Fruit fly (Drosophila melanogaster): Measurements from ENCODE around the gene CG31156.
A peak's percentile ranks its signal among the peaks of the same experiment; 100 is the strongest.

The CG31156 gene

DNA sequence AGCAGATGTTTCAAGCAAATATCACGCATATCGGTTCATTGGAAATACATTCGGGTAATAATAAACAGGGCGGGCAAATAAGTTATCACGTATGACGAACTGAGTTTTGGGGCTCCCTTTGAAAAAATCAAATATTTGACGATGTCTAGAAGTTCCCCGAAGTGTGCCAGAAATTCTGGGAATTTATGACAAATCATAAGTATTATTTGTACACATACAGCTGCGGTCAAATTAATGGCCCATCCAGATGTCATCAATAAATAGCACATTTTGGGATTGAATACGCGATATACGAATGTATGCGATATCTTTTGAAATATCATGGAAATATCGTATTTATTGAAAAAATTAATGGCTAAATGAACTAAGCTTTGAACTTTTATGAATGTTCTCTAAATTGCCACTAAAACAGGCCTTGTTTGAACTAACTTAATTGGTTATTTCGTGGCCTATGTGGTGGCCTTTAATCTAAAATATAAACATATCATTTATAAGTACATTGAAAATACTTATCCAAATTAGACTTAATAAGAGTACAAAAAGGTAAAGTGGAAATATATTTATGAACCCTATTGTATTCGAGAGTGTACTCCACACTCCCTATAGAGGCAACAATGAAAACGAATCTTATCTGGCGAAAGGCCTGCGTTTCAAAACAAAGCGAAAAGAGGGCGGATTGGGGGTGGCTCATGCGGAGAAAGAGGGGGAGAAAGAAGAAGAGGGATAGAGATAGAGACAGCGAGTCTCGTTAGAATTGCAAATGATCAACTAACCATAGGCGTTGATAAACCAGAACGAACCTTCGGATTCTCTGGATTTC is 12.3 kb upstream of the CG31156 start:
- TF ChIP-seq Myc (optimal IDR thresholded peaks at IDR 0.05) (no peak), ey (GFP tag; optimal IDR thresholded peaks at IDR 0.05) (peak; percentile 62), br (GFP tag; optimal IDR thresholded peaks at IDR 0.05) (no peak), dsf (GFP tag; optimal IDR thresholded peaks at IDR 0.05; ENCODE audit: borderline replicate concordance) (peak; percentile 5), psq (GFP tag; optimal IDR thresholded peaks at IDR 0.05) (peak; percentile 49), dmrt93B (GFP tag; optimal IDR thresholded peaks at IDR 0.05) (peak; percentile 62), foxo (GFP tag; optimal IDR thresholded peaks at IDR 0.05) (peak in 1 of 2 experiments; percentile 67), pan (optimal IDR thresholded peaks at IDR 0.05) (no peak), Hnf4 (GFP tag; optimal IDR thresholded peaks at IDR 0.05) (no peak), CG32264 (GFP tag; optimal IDR thresholded peaks at IDR 0.05) (peak; percentile 23), fru (GFP tag; optimal IDR thresholded peaks at IDR 0.05) (peak; percentile 65), Jra (GFP tag; optimal IDR thresholded peaks at IDR 0.05) (peak; percentile 17), HLH106 (tag; optimal IDR thresholded peaks at IDR 0.05) (peak; percentile 66), rgr (GFP tag; optimal IDR thresholded peaks at IDR 0.05) (peak; percentile 49), OdsH (GFP tag; optimal IDR thresholded peaks at IDR 0.05) (peak; percentile 70), Rel (GFP tag; optimal IDR thresholded peaks at IDR 0.05) (no peak), Rel (tag; optimal IDR thresholded peaks at IDR 0.05) (peak; percentile 89), tai (GFP tag; optimal IDR thresholded peaks at IDR 0.05) (no peak), h (GFP tag; optimal IDR thresholded peaks at IDR 0.05) (peak; percentile 41), Sp1 (GFP tag; optimal IDR thresholded peaks at IDR 0.05) (peak; percentile 75), woc (GFP tag; optimal IDR thresholded peaks at IDR 0.05) (no peak), usp (GFP tag; optimal IDR thresholded peaks at IDR 0.05) (no peak), Dfd (GFP tag; optimal IDR thresholded peaks at IDR 0.05) (no peak), CG9705 (GFP tag; optimal IDR thresholded peaks at IDR 0.05) (no peak), lola (GFP tag; optimal IDR thresholded peaks at IDR 0.05) (no peak)

DNA sequence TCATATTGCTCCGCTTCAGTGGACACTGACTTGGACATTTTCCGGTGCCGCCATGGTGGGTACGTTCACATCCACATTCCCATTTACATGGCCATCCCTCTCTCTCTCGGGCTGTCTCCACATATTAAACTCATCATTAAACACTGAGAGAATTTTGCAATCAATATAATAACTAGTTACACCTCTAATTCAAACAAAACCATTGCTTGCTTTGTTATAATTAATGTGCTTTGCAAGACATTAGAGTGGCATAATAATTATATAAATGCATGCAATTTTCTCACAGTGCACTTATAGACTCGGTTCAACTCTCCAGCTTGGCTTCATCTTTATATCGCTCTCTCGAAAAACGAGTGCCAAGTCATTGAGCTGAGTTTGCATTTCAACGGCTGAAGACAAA is 11.3 kb upstream of the CG31156 start:
- peak; percentile 31 for TF ChIP-seq rgr (GFP tag; optimal IDR thresholded peaks at IDR 0.05)
- TF ChIP-seq Jra (GFP tag; optimal IDR thresholded peaks at IDR 0.05), result no peak
- no peak for TF ChIP-seq Hnf4 (GFP tag; optimal IDR thresholded peaks at IDR 0.05)
- TF ChIP-seq dsf (GFP tag; optimal IDR thresholded peaks at IDR 0.05; ENCODE audit: borderline replicate concordance), result no peak
- no peak for TF ChIP-seq GATAd (GFP tag; optimal IDR thresholded peaks at IDR 0.05)
- no peak for TF ChIP-seq tai (GFP tag; optimal IDR thresholded peaks at IDR 0.05)
- peak; percentile 79 for TF ChIP-seq fru (GFP tag; optimal IDR thresholded peaks at IDR 0.05)
- TF ChIP-seq lola (GFP tag; optimal IDR thresholded peaks at IDR 0.05), result no peak
- TF ChIP-seq woc (GFP tag; optimal IDR thresholded peaks at IDR 0.05), result no peak
- TF ChIP-seq pan (optimal IDR thresholded peaks at IDR 0.05), result no peak
- no peak for TF ChIP-seq Vsx2 (GFP tag; optimal IDR thresholded peaks at IDR 0.05; ENCODE audit: partially characterized antibody)
- TF ChIP-seq Sp1 (GFP tag; optimal IDR thresholded peaks at IDR 0.05), result peak; percentile 39
- no peak for TF ChIP-seq dl (GFP tag; optimal IDR thresholded peaks at IDR 0.05; ENCODE audit: insufficient read depth in 1 of 2, partially characterized antibody in 2 of 2)
- peak; percentile 28 for TF ChIP-seq psq (GFP tag; optimal IDR thresholded peaks at IDR 0.05)
- TF ChIP-seq Rel (GFP tag; optimal IDR thresholded peaks at IDR 0.05), result no peak
- TF ChIP-seq Rel (tag; optimal IDR thresholded peaks at IDR 0.05), result no peak
- peak; percentile 37 for TF ChIP-seq OdsH (GFP tag; optimal IDR thresholded peaks at IDR 0.05)
- TF ChIP-seq CG9705 (GFP tag; optimal IDR thresholded peaks at IDR 0.05), result no peak
- TF ChIP-seq Dif (GFP tag; optimal IDR thresholded peaks at IDR 0.05; ENCODE audit: partially characterized antibody), result no peak
- TF ChIP-seq h (GFP tag; optimal IDR thresholded peaks at IDR 0.05), result peak; percentile 73
- peak; percentile 64 for TF ChIP-seq ey (GFP tag; optimal IDR thresholded peaks at IDR 0.05)
- peak; percentile 53 for TF ChIP-seq HLH106 (tag; optimal IDR thresholded peaks at IDR 0.05)
- TF ChIP-seq br (GFP tag; optimal IDR thresholded peaks at IDR 0.05), result peak; percentile 76
- no peak for TF ChIP-seq jim (GFP tag; optimal IDR thresholded peaks at IDR 0.05)
- no peak for TF ChIP-seq Abd-B (GFP tag; optimal IDR thresholded peaks at IDR 0.05)
- no peak for TF ChIP-seq brk (GFP tag; optimal IDR thresholded peaks at IDR 0.05)
- TF ChIP-seq sv (GFP tag; optimal IDR thresholded peaks at IDR 0.05), result peak; percentile 10

dm6 chr3R:22618280-22618679 is 4.8 kb upstream of the CG31156 start, which contains the start of gene mRpL45:
Gene mRpL45, plus strand, starts transcription at chr3R:22618492.
- TF ChIP-seq dmrt93B (GFP tag; optimal IDR thresholded peaks at IDR 0.05), result no peak
- TF ChIP-seq CG32264 (GFP tag; optimal IDR thresholded peaks at IDR 0.05), result no peak
- TF ChIP-seq rgr (GFP tag; optimal IDR thresholded peaks at IDR 0.05), result no peak
- TF ChIP-seq Abd-B (GFP tag; optimal IDR thresholded peaks at IDR 0.05), result no peak
- TF ChIP-seq sv (GFP tag; optimal IDR thresholded peaks at IDR 0.05), result no peak
- TF ChIP-seq usp (GFP tag; optimal IDR thresholded peaks at IDR 0.05), result no peak
- no peak for TF ChIP-seq GATAd (GFP tag; optimal IDR thresholded peaks at IDR 0.05)
- TF ChIP-seq CG9705 (GFP tag; optimal IDR thresholded peaks at IDR 0.05), result no peak
- TF ChIP-seq jim (GFP tag; optimal IDR thresholded peaks at IDR 0.05), result no peak
- TF ChIP-seq Hr78 (GFP tag; optimal IDR thresholded peaks at IDR 0.05), result no peak
- no peak for TF ChIP-seq dl (GFP tag; optimal IDR thresholded peaks at IDR 0.05; ENCODE audit: insufficient read depth in 1 of 2, partially characterized antibody in 2 of 2)
- TF ChIP-seq Mio (GFP tag; optimal IDR thresholded peaks at IDR 0.05), result no peak
- no peak for TF ChIP-seq Sp1 (GFP tag; optimal IDR thresholded peaks at IDR 0.05)
- TF ChIP-seq Dif (GFP tag; optimal IDR thresholded peaks at IDR 0.05; ENCODE audit: partially characterized antibody), result no peak
- TF ChIP-seq OdsH (GFP tag; optimal IDR thresholded peaks at IDR 0.05), result no peak
- no peak for TF ChIP-seq Rel (GFP tag; optimal IDR thresholded peaks at IDR 0.05)
- TF ChIP-seq Rel (tag; optimal IDR thresholded peaks at IDR 0.05), result no peak
- TF ChIP-seq pan (optimal IDR thresholded peaks at IDR 0.05), result no peak
- no peak for TF ChIP-seq woc (GFP tag; optimal IDR thresholded peaks at IDR 0.05)
- no peak for TF ChIP-seq fru (GFP tag; optimal IDR thresholded peaks at IDR 0.05)
- TF ChIP-seq foxo (GFP tag; optimal IDR thresholded peaks at IDR 0.05), result no peak
